Worm (Caenorhabditis elegans) whole organism, midembryonic: Measurements from ENCODE around the gene dos-3.

ENCODE experiments used
- T22C8.4 ChIP-seq: fragments of 200-800 bp; sonication (Bioruptor generic); IDR thresholded peaks from 2 replicates; pipeline ENCODE4 v1.3.6; 2022; ENCODE audit warnings: missing genetic modification characterization, missing compliant biosample characterization
- cog-1 ChIP-seq: sonication (generic microtip); optimal IDR thresholded peaks from 2 replicates; lab custom pipeline; 2016; ENCODE audit warnings: missing genetic modification characterization, missing compliant biosample characterization
- flt-1 ChIP-seq: fragments of 200-800 bp; sonication (Bioruptor generic); IDR thresholded peaks from 2 replicates; pipeline ENCODE4 v1.3.6; 2022; ENCODE audit warnings: missing genetic modification characterization, missing compliant biosample characterization
- klf-2 ChIP-seq: fragments of 200-800 bp; sonication (Bioruptor generic); conservative IDR thresholded peaks from 2 replicates; pipeline ENCODE4 v1.3.6; 2022; ENCODE audit warnings: missing genetic modification reagents, missing genetic modification characterization, missing compliant biosample characterization
- med-1 ChIP-seq: sonication (generic microtip); optimal IDR thresholded peaks from 2 replicates; lab custom pipeline; 2017; ENCODE audit warnings: missing genetic modification characterization, mild to moderate bottlenecking, missing compliant biosample characterization, antibody characterized with exemption, missing genetic modification reagents; ENCODE audit not compliant: insufficient read depth
- ref-1 ChIP-seq: fragments of 200-800 bp; sonication (Bioruptor generic); conservative IDR thresholded peaks from 2 replicates; pipeline ENCODE4 v1.3.6; 2022; ENCODE audit warnings: missing genetic modification reagents, missing genetic modification characterization, missing compliant biosample characterization
- tab-1 ChIP-seq: fragments of 200-800 bp; sonication (Bioruptor generic); IDR thresholded peaks from 2 replicates; pipeline ENCODE4 v1.3.6; 2022; ENCODE audit warnings: missing genetic modification characterization, missing compliant biosample characterization
- ztf-23 ChIP-seq: fragments of 200-800 bp; sonication (Bioruptor generic); IDR thresholded peaks from 2 replicates; pipeline ENCODE4 v1.3.6; 2022; ENCODE audit warnings: missing genetic modification reagents, missing genetic modification characterization, missing compliant biosample characterization
- ztf-29 ChIP-seq: fragments of 200-800 bp; sonication (Bioruptor generic); IDR thresholded peaks from 2 replicates; pipeline ENCODE4 v1.3.6; 2022; ENCODE audit warnings: missing genetic modification reagents, missing genetic modification characterization, missing compliant biosample characterization

- TF ChIP-seq med-1 (GFP tag; lab: Kevin White, UChicago) (no peak), cog-1 (tag; lab: Kevin White, UChicago) (no peak), T22C8.4 (GFP tag; lab: Robert Waterston, UW) (no peak), flt-1 (GFP tag; lab: Robert Waterston, UW) (no peak), tab-1 (GFP tag; lab: Robert Waterston, UW) (no peak), klf-2 (GFP tag; lab: Robert Waterston, UW) (no peak), ztf-29 (GFP tag; lab: Robert Waterston, UW) (no peak), ztf-23 (GFP tag; lab: Robert Waterston, UW) (no peak), ref-1 (GFP tag; lab: Robert Waterston, UW) (no peak)
Measured at ce11 chrIII:888983-889549, 49.7 kb upstream of the dos-3 start.
